Fruit fly (Drosophila melanogaster) whole organism, pupa: ENCODE data around the gene Tao.

Source experiments
- CG10348 ChIP-seq: fragments of 200-800 bp; sonication (Bioruptor generic); IDR thresholded peaks from 2 replicates; pipeline ENCODE4 v1.3.6; 2022; ENCODE audit warnings: missing biosample characterization, missing genetic modification characterization
- CG12605 ChIP-seq: fragments of 200-800 bp; sonication (Bioruptor generic); IDR thresholded peaks from 2 replicates; pipeline ENCODE4 v1.3.6; 2022; ENCODE audit warnings: missing biosample characterization, missing genetic modification characterization
- CG13204 ChIP-seq: fragments of 200-800 bp; sonication (Bioruptor generic); optimal IDR thresholded peaks from 2 replicates; lab custom pipeline; 2018; ENCODE audit warnings: missing biosample characterization, mild to moderate bottlenecking, missing genetic modification characterization, moderate library complexity
- CG14655 ChIP-seq: fragments of 200-800 bp; sonication (Bioruptor generic); optimal IDR thresholded peaks from 3 replicates; lab custom pipeline; 2017; ENCODE audit warnings: mild to moderate bottlenecking, missing biosample characterization, missing genetic modification reagents, missing genetic modification characterization
- CG15710 ChIP-seq: fragments of 200-800 bp; sonication (Bioruptor generic); optimal IDR thresholded peaks from 2 replicates; lab custom pipeline; 2018; ENCODE audit warnings: missing biosample characterization, mild to moderate bottlenecking, missing genetic modification characterization, moderate library complexity
- CG17806 ChIP-seq: fragments of 200-800 bp; sonication (Bioruptor generic); optimal IDR thresholded peaks from 2 replicates; lab custom pipeline; 2018; ENCODE audit warnings: missing biosample characterization, mild to moderate bottlenecking, missing genetic modification characterization, moderate library complexity
- CG32121 ChIP-seq: fragments of 200-800 bp; sonication (Bioruptor generic); IDR thresholded peaks from 2 replicates; pipeline ENCODE4 v1.3.6; 2022; ENCODE audit warnings: missing biosample characterization, missing genetic modification characterization
- CG34367 ChIP-seq: fragments of 200-800 bp; sonication (Bioruptor generic); optimal IDR thresholded peaks from 2 replicates; lab custom pipeline; 2018; ENCODE audit warnings: missing biosample characterization, mild to moderate bottlenecking, missing genetic modification characterization
- CG4496 ChIP-seq: fragments of 200-800 bp; sonication (Bioruptor generic); IDR thresholded peaks from 3 replicates; pipeline ENCODE4 v1.3.6; 2022; ENCODE audit warnings: missing biosample characterization, missing genetic modification characterization
- CG8159 ChIP-seq: fragments of 200-800 bp; sonication (Bioruptor generic); optimal IDR thresholded peaks from 3 replicates; lab custom pipeline; 2018; ENCODE audit warnings: missing biosample characterization, mild to moderate bottlenecking, missing genetic modification characterization, moderate library complexity
- CG8301 ChIP-seq: fragments of 200-800 bp; sonication (Bioruptor generic); optimal IDR thresholded peaks from 2 replicates; lab custom pipeline; 2018; ENCODE audit warnings: missing biosample characterization, mild to moderate bottlenecking, missing genetic modification characterization
- CG9948 ChIP-seq: fragments of 200-800 bp; sonication (Bioruptor generic); optimal IDR thresholded peaks from 2 replicates; lab custom pipeline; 2018; ENCODE audit warnings: missing biosample characterization, mild to moderate bottlenecking, missing genetic modification characterization, moderate library complexity
- D1 ChIP-seq: fragments of 200-800 bp; sonication (Bioruptor generic); optimal IDR thresholded peaks from 2 replicates; lab custom pipeline; 2018; ENCODE audit warnings: missing biosample characterization, mild to moderate bottlenecking, missing genetic modification characterization, moderate library complexity
- EcR ChIP-seq: fragments of 200-800 bp; sonication (Bioruptor generic); optimal IDR thresholded peaks from 3 replicates; lab custom pipeline; 2019; ENCODE audit warnings: missing biosample characterization, missing genetic modification characterization, mild to moderate bottlenecking, moderate library complexity, missing genetic modification reagents
- Ets98B ChIP-seq: fragments of 200-800 bp; sonication (Bioruptor generic); IDR thresholded peaks from 2 replicates; pipeline ENCODE4 v1.3.6; 2022; ENCODE audit warnings: missing biosample characterization, missing genetic modification characterization
- Pif1A ChIP-seq: fragments of 200-800 bp; sonication (Bioruptor generic); optimal IDR thresholded peaks from 3 replicates; lab custom pipeline; 2016; ENCODE audit warnings: missing biosample characterization, missing genetic modification characterization
- Pif1B ChIP-seq: fragments of 200-800 bp; sonication (Bioruptor generic); optimal IDR thresholded peaks from 3 replicates; lab custom pipeline; 2016; ENCODE audit warnings: missing biosample characterization, missing genetic modification characterization
- Snoo ChIP-seq: fragments of 200-800 bp; sonication (Bioruptor generic); optimal IDR thresholded peaks from 3 replicates; lab custom pipeline; 2017; ENCODE audit warnings: missing biosample characterization, mild to moderate bottlenecking, missing genetic modification characterization, inconsistent platforms
- fd96Ca ChIP-seq: fragments of 200-800 bp; sonication (Bioruptor generic); IDR thresholded peaks from 3 replicates; pipeline ENCODE4 v1.3.6; 2022; ENCODE audit warnings: missing biosample characterization, missing genetic modification characterization
- gl ChIP-seq: fragments of 200-800 bp; sonication (Bioruptor generic); optimal IDR thresholded peaks from 2 replicates; lab custom pipeline; 2018; ENCODE audit warnings: missing biosample characterization, mild to moderate bottlenecking, missing genetic modification characterization
- rn ChIP-seq: fragments of 200-800 bp; sonication (Bioruptor generic); IDR thresholded peaks from 2 replicates; pipeline ENCODE4 v1.3.6; 2022; ENCODE audit warnings: missing biosample characterization, missing genetic modification characterization

The Tao gene

dm6 chrX:19579648-19580301, at the start of gene Tao:
TSS of gene Tao (minus strand) at chrX:19579800.
- TF ChIP-seq Ets98B (GFP tag; lab: Robert Waterston, UW): no peak
- no peak for TF ChIP-seq CG8301 (tag; lab: Kevin White, UChicago)
- TF ChIP-seq CG34367 (tag; lab: Kevin White, UChicago): no peak
- no peak for TF ChIP-seq D1 (tag; lab: Kevin White, UChicago)
- no peak for TF ChIP-seq CG8159 (tag; lab: Kevin White, UChicago)
- TF ChIP-seq, all 21 proteins: peak for 0

dm6 chrX:19625405-19625804, 45.8 kb upstream of the Tao start, which contains the start of gene CG14212:
TSS of gene CG14212 (plus strand) at chrX:19625705.
- TF ChIP-seq EcR (GFP tag; lab: Kevin White, UChicago) (no peak), CG14655 (GFP tag; lab: Kevin White, UChicago) (no peak), CG15710 (no peak), CG10348 (GFP tag; lab: Robert Waterston, UW) (no peak), gl (tag; lab: Kevin White, UChicago) (no peak), Ets98B (GFP tag; lab: Robert Waterston, UW) (no peak), rn (GFP tag; lab: Robert Waterston, UW) (no peak), Snoo (no peak), CG12605 (GFP tag; lab: Robert Waterston, UW) (no peak), CG17806 (tag; lab: Kevin White, UChicago) (no peak)

- no peak for TF ChIP-seq CG14655 (GFP tag; lab: Kevin White, UChicago)
- TF ChIP-seq fd96Ca (GFP tag; lab: Robert Waterston, UW): no peak
- no peak for TF ChIP-seq CG12605 (GFP tag; lab: Robert Waterston, UW)
- no peak for TF ChIP-seq CG4496 (GFP tag; lab: Robert Waterston, UW)
- no peak for TF ChIP-seq Pif1B
- no peak for TF ChIP-seq CG34367 (tag; lab: Kevin White, UChicago)
- TF ChIP-seq CG8301 (tag; lab: Kevin White, UChicago): no peak
- TF ChIP-seq Ets98B (GFP tag; lab: Robert Waterston, UW): no peak
- TF ChIP-seq CG15710: no peak
- no peak for TF ChIP-seq CG13204 (GFP tag; lab: Kevin White, UChicago)
- TF ChIP-seq CG10348 (GFP tag; lab: Robert Waterston, UW): no peak
- no peak for TF ChIP-seq rn (GFP tag; lab: Robert Waterston, UW)
- no peak for TF ChIP-seq Snoo
- no peak for TF ChIP-seq CG17806 (tag; lab: Kevin White, UChicago)
- no peak for TF ChIP-seq gl (tag; lab: Kevin White, UChicago)
- TF ChIP-seq D1 (tag; lab: Kevin White, UChicago): no peak
- TF ChIP-seq CG32121 (GFP tag; lab: Robert Waterston, UW): no peak
- TF ChIP-seq CG8159 (tag; lab: Kevin White, UChicago): no peak
- TF ChIP-seq Pif1A (GFP tag; lab: Kevin White, UChicago): no peak
- no peak for TF ChIP-seq EcR (GFP tag; lab: Kevin White, UChicago)
These were observed 43.3 kb upstream of the Tao start, which contains the start of the genes Naa20A and MKP-4 for dm6 chrX:19622924-19623323. TSS of gene Naa20A (minus strand) at chrX:19623074. TSS of gene MKP-4 (plus strand) at chrX:19623114.

DNA sequence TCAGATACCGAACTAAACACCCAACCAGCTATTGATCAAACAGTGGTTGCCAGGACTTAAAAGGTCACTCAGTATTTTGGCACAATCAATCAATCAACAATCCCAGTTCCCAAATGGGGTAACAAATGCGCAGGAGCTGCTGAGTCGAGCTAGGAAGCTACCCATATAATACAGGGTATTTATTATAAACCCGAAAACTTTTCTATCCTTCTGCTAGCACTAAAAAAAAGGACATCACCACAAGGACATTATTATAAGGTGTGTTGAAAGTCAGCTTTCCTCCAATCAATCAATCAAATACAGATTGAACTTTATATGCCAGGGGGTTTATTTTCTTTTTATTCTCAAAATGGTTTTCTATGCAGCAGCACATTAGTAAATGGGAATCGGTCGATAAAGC, 41.5 kb upstream of the Tao start, which contains the start of gene CG14221:
Gene CG14221, minus strand, starts transcription at position 101 of the 400 bp plus-strand sequence.
- TF ChIP-seq CG34367 (tag; lab: Kevin White, UChicago): no peak
- TF ChIP-seq CG15710: no peak
- TF ChIP-seq Snoo: no peak
- TF ChIP-seq CG8159 (tag; lab: Kevin White, UChicago): no peak
- no peak for TF ChIP-seq gl (tag; lab: Kevin White, UChicago)
- TF ChIP-seq fd96Ca (GFP tag; lab: Robert Waterston, UW): no peak
- no peak for TF ChIP-seq CG13204 (GFP tag; lab: Kevin White, UChicago)
- no peak for TF ChIP-seq CG17806 (tag; lab: Kevin White, UChicago)
- no peak for TF ChIP-seq CG8301 (tag; lab: Kevin White, UChicago)
- TF ChIP-seq Pif1B: no peak
- no peak for TF ChIP-seq Ets98B (GFP tag; lab: Robert Waterston, UW)
- no peak for TF ChIP-seq CG32121 (GFP tag; lab: Robert Waterston, UW)
- no peak for TF ChIP-seq CG4496 (GFP tag; lab: Robert Waterston, UW)
- no peak for TF ChIP-seq EcR (GFP tag; lab: Kevin White, UChicago)
- no peak for TF ChIP-seq CG12605 (GFP tag; lab: Robert Waterston, UW)
- no peak for TF ChIP-seq CG14655 (GFP tag; lab: Kevin White, UChicago)
- no peak for TF ChIP-seq CG10348 (GFP tag; lab: Robert Waterston, UW)

DNA sequence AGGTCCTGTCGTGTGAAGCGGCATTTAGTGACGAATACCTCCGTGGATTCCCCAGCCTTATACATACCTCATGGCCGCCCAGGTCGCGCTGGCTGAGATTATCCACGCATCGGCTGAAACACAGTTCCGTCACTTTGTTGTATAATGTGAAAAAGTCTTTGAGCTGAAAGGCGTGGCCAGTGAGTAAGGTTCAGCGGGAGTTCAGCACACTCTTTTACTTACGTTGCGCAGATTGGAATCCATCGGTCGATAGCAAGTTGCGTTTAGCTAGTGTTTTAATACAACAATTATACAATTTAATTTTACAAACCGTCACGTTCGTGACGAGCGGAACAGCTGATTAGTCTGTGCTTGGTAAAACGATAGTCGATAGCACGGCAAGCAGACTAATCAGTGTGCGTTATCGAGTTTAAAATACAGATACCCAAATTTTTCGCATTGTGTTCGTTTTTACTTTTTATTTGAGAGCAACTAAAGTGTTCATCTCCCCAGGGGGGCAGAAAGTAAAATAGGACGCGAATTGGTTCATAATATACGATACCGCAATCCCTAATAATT, 38.7 kb upstream of the Tao start, which contains the start of the genes Pstk and Tim9b:
Gene Pstk, minus strand, starts transcription at position 355 of the 558 bp plus-strand sequence.
Gene Tim9b, minus strand, starts transcription at position 355 of the 558 bp plus-strand sequence.
- TF ChIP-seq CG8301 (tag; lab: Kevin White, UChicago) (no peak), CG15710 (no peak), CG9948 (tag; lab: Kevin White, UChicago) (no peak), CG17806 (tag; lab: Kevin White, UChicago) (no peak), CG14655 (GFP tag; lab: Kevin White, UChicago) (no peak), CG4496 (GFP tag; lab: Robert Waterston, UW) (no peak), fd96Ca (GFP tag; lab: Robert Waterston, UW) (no peak), CG34367 (tag; lab: Kevin White, UChicago) (no peak), EcR (GFP tag; lab: Kevin White, UChicago) (no peak), CG32121 (GFP tag; lab: Robert Waterston, UW) (no peak), rn (GFP tag; lab: Robert Waterston, UW) (no peak), Pif1B (no peak), Pif1A (GFP tag; lab: Kevin White, UChicago) (no peak)
- TF ChIP-seq, all 21 proteins: peak for 0
